Fruit fly (Drosophila melanogaster) whole organism, embryonic: Measurements from ENCODE around the gene gNacalpha.

Experiments used
- Antp ChIP-seq: fragments of 200-800 bp; sonication (Bioruptor generic); optimal IDR thresholded peaks from 3 replicates; lab custom pipeline; 2016; ENCODE audit warnings: missing biosample characterization, missing genetic modification characterization
- CG2116 ChIP-seq: fragments of 200-800 bp; sonication (Bioruptor generic); optimal IDR thresholded peaks from 3 replicates; lab custom pipeline; 2018; ENCODE audit warnings: missing biosample characterization, mild to moderate bottlenecking, missing genetic modification characterization
- D19B ChIP-seq: fragments of 200-800 bp; sonication (Bioruptor generic); optimal IDR thresholded peaks from 2 replicates; lab custom pipeline; 2017; ENCODE audit warnings: missing biosample characterization, mild to moderate bottlenecking, missing genetic modification characterization
- E2f1 ChIP-seq: fragments of 200-800 bp; sonication (Bioruptor generic); IDR thresholded peaks from 2 replicates; pipeline ENCODE4 v1.3.6; 2022; ENCODE audit warnings: missing biosample characterization, missing genetic modification characterization
- HLHmδ ChIP-seq: fragments of 200-800 bp; sonication (Bioruptor generic); optimal IDR thresholded peaks from 2 replicates; lab custom pipeline; 2018; ENCODE audit warnings: missing biosample characterization, mild to moderate bottlenecking, missing genetic modification characterization, moderate library complexity
- Jarid2 ChIP-seq: fragments of 200-800 bp; sonication (Bioruptor generic); optimal IDR thresholded peaks from 3 replicates; lab custom pipeline; 2017; ENCODE audit warnings: mild to moderate bottlenecking, missing biosample characterization, missing genetic modification reagents, missing genetic modification characterization
- ab ChIP-seq: fragments of 200-800 bp; sonication (Bioruptor generic); optimal IDR thresholded peaks from 2 replicates; lab custom pipeline; 2016; ENCODE audit warnings: missing biosample characterization, missing genetic modification characterization
- ind ChIP-seq: fragments of 200-800 bp; sonication (Bioruptor generic); optimal IDR thresholded peaks from 3 replicates; lab custom pipeline; 2016; ENCODE audit warnings: missing biosample characterization, missing genetic modification characterization
- lov ChIP-seq, 2 experiments: fragments of 200-800 bp in 1 of 2; fragments of >200 bp in 1 of 2; sonication (Bioruptor generic) in 1 of 2; IDR thresholded peaks in 1 of 2; optimal IDR thresholded peaks in 1 of 2; 2 replicates in 1 of 2; 3 replicates in 1 of 2; pipeline versions ENCODE4 v1.3.6 to Lab custom; 2017 to 2022; ENCODE audit warnings: missing biosample characterization in 1 of 2, missing genetic modification characterization in 1 of 2
- nom ChIP-seq: fragments of 200-800 bp; sonication (Bioruptor generic); optimal IDR thresholded peaks from 2 replicates; lab custom pipeline; 2017; ENCODE audit warnings: missing biosample characterization, missing genetic modification characterization, mild to moderate bottlenecking, moderate library complexity, missing genetic modification reagents
- oc ChIP-seq: fragments of 200-800 bp; sonication (Bioruptor generic); optimal IDR thresholded peaks from 2 replicates; lab custom pipeline; 2018; ENCODE audit warnings: missing biosample characterization, mild to moderate bottlenecking, missing genetic modification characterization, moderate library complexity
- pho ChIP-seq: fragments of 200-800 bp; sonication (Bioruptor generic); optimal IDR thresholded peaks from 2 replicates; lab custom pipeline; 2016; ENCODE audit warnings: missing biosample characterization, missing genetic modification characterization

dm6 chr2L:1086312-1086906 lies 49.4 kb downstream of the gNacalpha start:
- no peak for TF ChIP-seq HLHmδ (GFP tag; lab: Kevin White, UChicago)
- no peak for TF ChIP-seq lov (optimal IDR thresholded peaks at IDR 0.05; lab: Kevin White, UChicago)
- no peak for TF ChIP-seq lov (GFP tag; IDR thresholded peaks at IDR 0.05; lab: Robert Waterston, UW)
- no peak for TF ChIP-seq nom (GFP tag; lab: Kevin White, UChicago)
- no peak for TF ChIP-seq ab
- no peak for TF ChIP-seq D19B
- no peak for TF ChIP-seq CG2116 (GFP tag; lab: Kevin White, UChicago)
- TF ChIP-seq E2f1 = no peak
- no peak for TF ChIP-seq Antp (GFP tag; lab: Kevin White, UChicago)
- TF ChIP-seq pho = no peak
- no peak for TF ChIP-seq Jarid2 (GFP tag; lab: Kevin White, UChicago)
- TF ChIP-seq ind = no peak
- no peak for TF ChIP-seq oc (tag; lab: Kevin White, UChicago)
